Worm (Caenorhabditis elegans) whole organism, L3 larva: ENCODE data around the gene ift-81.

Experiments
- fkh-10 ChIP-seq: sonication (generic microtip); optimal IDR thresholded peaks from 2 replicates; lab custom pipeline; 2017; ENCODE audit warnings: missing biosample characterization, missing genetic modification reagents, missing genetic modification characterization
- mdl-1 ChIP-seq: fragments of 150-350 bp; optimal IDR thresholded peaks from 2 replicates; lab custom pipeline; 2014; ENCODE audit warnings: missing biosample characterization, missing genetic modification characterization
- nhr-25 ChIP-seq: sonication (generic microtip); optimal IDR thresholded peaks from 2 replicates; lab custom pipeline; 2017; ENCODE audit warnings: missing biosample characterization, missing genetic modification characterization
- skn-1 ChIP-seq: fragments of 150-350 bp; optimal IDR thresholded peaks from 2 replicates; lab custom pipeline; 2014; ENCODE audit warnings: missing biosample characterization, missing genetic modification characterization

ce11 chrX:5347856-5348255 is 49.5 kb downstream of the ift-81 start:
- TF ChIP-seq nhr-25 (tag; lab: Kevin White, UChicago) (no peak), skn-1 (no peak), fkh-10 (GFP tag; lab: Kevin White, UChicago) (no peak), mdl-1 (tag; lab: Kevin White, UChicago) (no peak)
